Worm (Caenorhabditis elegans) whole organism, L4/young adult: Measurements from ENCODE around the gene aco-2.

Source experiments
- W03F9.2 ChIP-seq: fragments of 150-350 bp; optimal IDR thresholded peaks from 2 replicates; lab custom pipeline; 2014; ENCODE audit warnings: missing biosample characterization, missing genetic modification characterization
- dao-5 ChIP-seq: sonication (generic microtip); optimal IDR thresholded peaks from 2 replicates; lab custom pipeline; 2016; ENCODE audit warnings: missing genotype, missing genetic modification characterization, moderate library complexity, missing compliant biosample characterization
- him-1 ChIP-seq: sonication (generic microtip); optimal IDR thresholded peaks from 2 replicates; lab custom pipeline; 2016; ENCODE audit warnings: missing genotype, missing genetic modification reagents, missing genetic modification characterization, missing compliant biosample characterization

ce11 chrIII:7956965-7957364, 16.6 kb upstream of the aco-2 start, which contains the start of gene C29E4.9:
- TF ChIP-seq him-1 (tag; lab: Kevin White, UChicago) = no peak
- TF ChIP-seq W03F9.2 (tag; lab: Kevin White, UChicago) = no peak
- TF ChIP-seq dao-5 (tag; lab: Kevin White, UChicago) = no peak
